Fruit fly (Drosophila melanogaster) whole organism: Measurements from ENCODE around the gene pyd.

Source experiments
- CG8478 ChIP-seq: fragments of >200 bp; optimal IDR thresholded peaks from 2 replicates; lab custom pipeline; 2018; ENCODE audit warnings: inconsistent platforms
- Dll ChIP-seq: fragments of >200 bp; optimal IDR thresholded peaks from 2 replicates; lab custom pipeline; 2017
- EcR ChIP-seq, 2 experiments: fragments of >200 bp; optimal IDR thresholded peaks; 2 replicates each; lab custom pipeline; 2017; ENCODE audit warnings: missing biosample characterization in 2 of 2, missing genetic modification characterization in 2 of 2, missing genetic modification reagents in 2 of 2
- pan ChIP-seq: fragments of >200 bp; optimal IDR thresholded peaks from 2 replicates; lab custom pipeline; 2017
- psq ChIP-seq: fragments of >200 bp; optimal IDR thresholded peaks from 2 replicates; lab custom pipeline; 2017

DNA sequence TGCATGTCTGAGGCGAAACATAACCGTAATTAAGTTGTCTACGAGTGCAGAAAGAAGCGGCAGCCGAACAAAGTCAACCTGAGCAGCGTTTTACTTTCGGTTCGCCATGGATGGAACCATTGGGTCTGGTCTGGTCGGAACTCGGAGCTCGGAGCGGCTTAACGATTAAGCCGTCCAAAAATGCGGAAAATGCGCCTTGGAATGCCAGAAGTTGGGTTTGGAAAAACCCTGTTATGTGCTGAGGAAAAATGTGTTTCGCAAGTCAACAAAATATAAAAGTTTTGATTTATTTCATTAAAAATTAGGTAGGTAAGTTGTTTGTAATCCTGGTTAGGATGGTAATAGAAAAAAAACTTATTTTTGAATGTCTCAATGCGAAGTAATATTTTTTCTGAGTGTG, 90.2 kb downstream of the pyd start:
- TF ChIP-seq CG8478 (lab: Kevin White, UChicago) (no peak), Dll (lab: Kevin White, UChicago) (no peak), psq (lab: Kevin White, UChicago) (no peak), EcR (GFP tag; optimal IDR thresholded peaks at IDR 0.05; lab: Kevin White, UChicago) (no peak), pan (lab: Kevin White, UChicago) (no peak)
